Worm (Caenorhabditis elegans) whole organism, L2 larva: ENCODE results near the gene zim-3.

Experiments used
- C34F6.9 ChIP-seq: fragments of 150-350 bp; optimal IDR thresholded peaks from 2 replicates; lab custom pipeline; 2014; ENCODE audit warnings: missing biosample characterization, missing genetic modification characterization
- F13H6.1 ChIP-seq: sonication (generic microtip); optimal IDR thresholded peaks from 2 replicates; lab custom pipeline; 2016; ENCODE audit warnings: missing genetic modification characterization, missing compliant biosample characterization
- aly-2 ChIP-seq: fragments of 150-350 bp; optimal IDR thresholded peaks from 2 replicates; lab custom pipeline; 2014; ENCODE audit warnings: missing biosample characterization, missing genetic modification characterization
- ama-1 ChIP-seq: fragments of 150-350 bp; optimal IDR thresholded peaks from 2 replicates; lab custom pipeline; 2018; ENCODE audit warnings: inconsistent platforms
- elt-3 ChIP-seq: sonication (generic microtip); optimal IDR thresholded peaks from 2 replicates; lab custom pipeline; 2017; ENCODE audit warnings: missing biosample characterization, missing genetic modification characterization
- lin-11 ChIP-seq: fragments of 150-350 bp; sonication (generic microtip); optimal IDR thresholded peaks from 2 replicates; lab custom pipeline; 2014; ENCODE audit warnings: missing biosample characterization, missing genetic modification characterization, inconsistent platforms, mixed read lengths
- lin-13 ChIP-seq: fragments of 150-350 bp; optimal IDR thresholded peaks from 2 replicates; lab custom pipeline; 2014; ENCODE audit warnings: missing biosample characterization, missing genetic modification reagents, missing genetic modification characterization
- lsy-2 ChIP-seq, 2 experiments: fragments of 150-350 bp in 1 of 2; sonication (generic microtip) in 1 of 2; optimal IDR thresholded peaks; 2 replicates each; lab custom pipeline; 2014 to 2017; ENCODE audit warnings: missing biosample characterization in 2 of 2, missing genetic modification characterization in 2 of 2
- mab-5 ChIP-seq: fragments of 150-350 bp; optimal IDR thresholded peaks from 2 replicates; lab custom pipeline; 2014; ENCODE audit warnings: missing biosample characterization, missing genetic modification characterization
- nhr-23 ChIP-seq: fragments of 150-350 bp; optimal IDR thresholded peaks from 2 replicates; lab custom pipeline; 2014; ENCODE audit warnings: missing biosample characterization, missing genetic modification reagents, missing genetic modification characterization
- nhr-25 ChIP-seq: fragments of 150-350 bp; sonication (generic microtip); optimal IDR thresholded peaks from 3 replicates; lab custom pipeline; 2014; ENCODE audit warnings: missing biosample characterization, missing genetic modification characterization
- nhr-6 ChIP-seq: fragments of 150-350 bp; optimal IDR thresholded peaks from 2 replicates; lab custom pipeline; 2014; ENCODE audit warnings: missing biosample characterization, missing genetic modification characterization
- unc-55 ChIP-seq: fragments of 150-350 bp; sonication (generic microtip); optimal IDR thresholded peaks from 3 replicates; lab custom pipeline; 2014; ENCODE audit warnings: missing biosample characterization, missing genetic modification reagents, missing genetic modification characterization
- unc-62 ChIP-seq: fragments of 150-350 bp; optimal IDR thresholded peaks from 2 replicates; lab custom pipeline; 2014; ENCODE audit warnings: missing biosample characterization, missing genetic modification reagents, missing genetic modification characterization

DNA sequence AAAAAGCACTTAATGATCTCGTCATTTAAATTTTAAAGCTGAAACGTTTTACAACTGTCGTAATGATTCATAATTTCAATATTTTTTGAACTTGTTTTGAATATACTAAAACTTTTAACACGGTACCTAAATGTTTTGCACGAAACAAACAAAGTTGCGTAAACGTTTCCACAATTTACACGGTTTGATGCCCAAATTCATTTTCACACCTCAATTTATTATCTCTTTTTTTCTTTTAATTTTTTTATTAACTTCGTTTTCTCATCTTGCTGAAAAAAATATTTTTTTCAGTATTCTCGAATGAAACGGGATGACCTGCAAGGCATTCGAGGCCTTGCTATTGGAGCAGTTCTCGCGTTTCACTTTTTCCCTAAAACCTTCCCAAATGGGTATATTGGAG, 25.7 kb downstream of the zim-3 start, which contains the start of gene oac-8:
- TF ChIP-seq C34F6.9 (tag; lab: Kevin White, UChicago) (no peak), F13H6.1 (no peak), aly-2 (tag; lab: Kevin White, UChicago) (no peak), unc-62 (GFP tag; lab: Kevin White, UChicago) (no peak), lsy-2 (tag; optimal IDR thresholded peaks at IDR 0.05; lab: Kevin White, UChicago) (no peak), elt-3 (tag; lab: Kevin White, UChicago) (no peak), lin-13 (GFP tag; lab: Kevin White, UChicago) (no peak), nhr-23 (tag; lab: Kevin White, UChicago) (no peak), mab-5 (tag; lab: Kevin White, UChicago) (no peak), lin-11 (tag; lab: Kevin White, UChicago) (no peak), nhr-25 (tag; lab: Kevin White, UChicago) (no peak), ama-1 (no peak), unc-55 (GFP tag; lab: Kevin White, UChicago) (no peak), nhr-6 (tag; lab: Kevin White, UChicago) (no peak)
